Worm (Caenorhabditis elegans) whole organism, late embryonic: Measurements from ENCODE around the gene skih-2.

ENCODE experiments used
- C08G9.2 ChIP-seq: sonication (generic microtip); optimal IDR thresholded peaks from 2 replicates; lab custom pipeline; 2016; ENCODE audit warnings: mild to moderate bottlenecking, missing genetic modification characterization, moderate library complexity, missing compliant biosample characterization
- C38D4.7 ChIP-seq: fragments of 200-800 bp; sonication (Bioruptor generic); optimal IDR thresholded peaks from 2 replicates; lab custom pipeline; 2018; ENCODE audit warnings: mild to moderate bottlenecking, missing genetic modification characterization, moderate library complexity, missing compliant biosample characterization
- F13H6.1 ChIP-seq: sonication (generic microtip); optimal IDR thresholded peaks from 2 replicates; lab custom pipeline; 2016; ENCODE audit warnings: missing genetic modification characterization, missing compliant biosample characterization
- K02D7.2 ChIP-seq: sonication (generic microtip); optimal IDR thresholded peaks from 2 replicates; lab custom pipeline; 2017; ENCODE audit warnings: mild to moderate bottlenecking, missing genetic modification characterization, missing compliant biosample characterization
- K09A11.1 ChIP-seq: sonication (generic microtip); optimal IDR thresholded peaks from 2 replicates; lab custom pipeline; 2017; ENCODE audit warnings: antibody characterized with exemption, mild to moderate bottlenecking, missing genetic modification characterization, missing compliant biosample characterization; ENCODE audit not compliant: insufficient read depth
- T23F11.4 ChIP-seq: fragments of 200-800 bp; sonication (Bioruptor generic); optimal IDR thresholded peaks from 2 replicates; lab custom pipeline; 2018; ENCODE audit warnings: mild to moderate bottlenecking, missing genetic modification characterization, missing compliant biosample characterization
- Y22D7AL.16 ChIP-seq: sonication (generic microtip); optimal IDR thresholded peaks from 2 replicates; lab custom pipeline; 2016; ENCODE audit warnings: missing genetic modification characterization, missing compliant biosample characterization
- ahr-1 ChIP-seq: sonication (generic microtip); optimal IDR thresholded peaks from 2 replicates; lab custom pipeline; 2016; ENCODE audit warnings: missing genetic modification characterization, missing compliant biosample characterization
- ama-1 ChIP-seq: fragments of 150-350 bp; optimal IDR thresholded peaks from 2 replicates; lab custom pipeline; 2014
- ceh-14 ChIP-seq: sonication (generic microtip); optimal IDR thresholded peaks from 2 replicates; lab custom pipeline; 2016; ENCODE audit warnings: missing genotype, missing genetic modification characterization, missing compliant biosample characterization
- ceh-18 ChIP-seq: sonication (generic microtip); optimal IDR thresholded peaks from 2 replicates; lab custom pipeline; 2016; ENCODE audit warnings: missing genetic modification characterization, missing compliant biosample characterization
- ceh-19 ChIP-seq: fragments of 200-800 bp; sonication (Bioruptor generic); optimal IDR thresholded peaks from 2 replicates; lab custom pipeline; 2018; ENCODE audit warnings: mild to moderate bottlenecking, missing genetic modification characterization, missing compliant biosample characterization
- ceh-2 ChIP-seq: sonication (generic microtip); optimal IDR thresholded peaks from 2 replicates; lab custom pipeline; 2016; ENCODE audit warnings: missing genotype, missing genetic modification characterization, missing compliant biosample characterization
- ceh-24 ChIP-seq: sonication (generic microtip); optimal IDR thresholded peaks from 2 replicates; lab custom pipeline; 2016; ENCODE audit warnings: mild to moderate bottlenecking, missing genetic modification characterization, missing compliant biosample characterization
- ceh-30 ChIP-seq: fragments of 150-350 bp; optimal IDR thresholded peaks from 2 replicates; lab custom pipeline; 2014; ENCODE audit warnings: missing biosample characterization, missing genetic modification characterization
- ceh-34 ChIP-seq: sonication (generic microtip); optimal IDR thresholded peaks from 2 replicates; lab custom pipeline; 2016; ENCODE audit warnings: mild to moderate bottlenecking, missing genetic modification characterization, missing compliant biosample characterization
- ceh-6 ChIP-seq: fragments of 200-800 bp; sonication (Bioruptor generic); optimal IDR thresholded peaks from 2 replicates; lab custom pipeline; 2018; ENCODE audit warnings: mild to moderate bottlenecking, missing genetic modification characterization, missing compliant biosample characterization
- ceh-9 ChIP-seq: sonication (generic microtip); optimal IDR thresholded peaks from 2 replicates; lab custom pipeline; 2016; ENCODE audit warnings: mild to moderate bottlenecking, missing genetic modification characterization, inconsistent platforms, missing compliant biosample characterization
- che-1 ChIP-seq: sonication (generic microtip); optimal IDR thresholded peaks from 2 replicates; lab custom pipeline; 2016; ENCODE audit warnings: mild to moderate bottlenecking, missing genetic modification characterization, missing compliant biosample characterization
- dmd-4 ChIP-seq: sonication (generic microtip); optimal IDR thresholded peaks from 2 replicates; lab custom pipeline; 2016; ENCODE audit warnings: borderline replicate concordance, missing genetic modification characterization, missing compliant biosample characterization
- dve-1 ChIP-seq: sonication (generic microtip); optimal IDR thresholded peaks from 2 replicates; lab custom pipeline; 2017; ENCODE audit warnings: antibody characterized with exemption, mild to moderate bottlenecking, missing genetic modification characterization, missing compliant biosample characterization
- elt-2 ChIP-seq: sonication (generic microtip); optimal IDR thresholded peaks from 2 replicates; lab custom pipeline; 2016; ENCODE audit warnings: missing genetic modification reagents, missing genetic modification characterization, missing compliant biosample characterization
- elt-4 ChIP-seq: sonication (generic microtip); optimal IDR thresholded peaks from 2 replicates; lab custom pipeline; 2016; ENCODE audit warnings: missing genetic modification characterization, missing compliant biosample characterization
- ets-4 ChIP-seq: sonication (generic microtip); optimal IDR thresholded peaks from 2 replicates; lab custom pipeline; 2016; ENCODE audit warnings: missing genetic modification characterization, missing compliant biosample characterization
- fax-1 ChIP-seq: sonication (generic microtip); optimal IDR thresholded peaks from 2 replicates; lab custom pipeline; 2016; ENCODE audit warnings: missing genotype, missing genetic modification characterization, missing compliant biosample characterization
- fkh-10 ChIP-seq: fragments of 150-350 bp; optimal IDR thresholded peaks from 2 replicates; lab custom pipeline; 2014; ENCODE audit warnings: missing biosample characterization, missing genetic modification reagents, missing genetic modification characterization
- fkh-6 ChIP-seq: sonication (generic microtip); optimal IDR thresholded peaks from 2 replicates; lab custom pipeline; 2016; ENCODE audit warnings: missing genetic modification characterization, missing compliant biosample characterization
- hlh-13 ChIP-seq: fragments of 200-800 bp; sonication (Bioruptor generic); optimal IDR thresholded peaks from 2 replicates; lab custom pipeline; 2018; ENCODE audit warnings: mild to moderate bottlenecking, missing genetic modification characterization, missing compliant biosample characterization
- hlh-15 ChIP-seq: sonication (generic microtip); optimal IDR thresholded peaks from 2 replicates; lab custom pipeline; 2016; ENCODE audit warnings: missing genetic modification characterization, missing compliant biosample characterization
- hlh-30 ChIP-seq: sonication (generic microtip); optimal IDR thresholded peaks from 2 replicates; lab custom pipeline; 2017; ENCODE audit warnings: antibody characterized with exemption, missing genetic modification characterization, missing compliant biosample characterization; ENCODE audit not compliant: insufficient read depth
- lin-11 ChIP-seq: fragments of 200-800 bp; sonication (Bioruptor generic); optimal IDR thresholded peaks from 2 replicates; lab custom pipeline; 2018; ENCODE audit warnings: mild to moderate bottlenecking, missing genetic modification characterization, missing compliant biosample characterization
- madf-2 ChIP-seq: sonication (generic microtip); optimal IDR thresholded peaks from 2 replicates; lab custom pipeline; 2017; ENCODE audit warnings: missing genetic modification characterization, missing compliant biosample characterization
- nfya-1 ChIP-seq: sonication (generic microtip); optimal IDR thresholded peaks from 2 replicates; lab custom pipeline; 2017; ENCODE audit warnings: missing genetic modification characterization, mild to moderate bottlenecking, missing compliant biosample characterization, antibody characterized with exemption, moderate library complexity
- nhr-11 ChIP-seq: fragments of 150-350 bp; optimal IDR thresholded peaks from 2 replicates; lab custom pipeline; 2014; ENCODE audit warnings: missing biosample characterization, missing genetic modification characterization
- nhr-232 ChIP-seq: sonication (generic microtip); optimal IDR thresholded peaks from 2 replicates; lab custom pipeline; 2016; ENCODE audit warnings: missing genetic modification characterization, missing compliant biosample characterization
- npax-4 ChIP-seq: sonication (generic microtip); optimal IDR thresholded peaks from 2 replicates; lab custom pipeline; 2016; ENCODE audit warnings: missing genetic modification characterization, missing compliant biosample characterization
- odd-2 ChIP-seq: sonication (generic microtip); optimal IDR thresholded peaks from 2 replicates; lab custom pipeline; 2017; ENCODE audit warnings: antibody characterized with exemption, mild to moderate bottlenecking, missing genetic modification characterization, missing compliant biosample characterization
- pag-3 ChIP-seq: sonication (generic microtip); optimal IDR thresholded peaks from 2 replicates; lab custom pipeline; 2016; ENCODE audit warnings: missing compliant biosample characterization, missing genetic modification characterization, borderline replicate concordance
- pax-1 ChIP-seq: fragments of 150-350 bp; optimal IDR thresholded peaks from 2 replicates; lab custom pipeline; 2014; ENCODE audit warnings: missing biosample characterization, missing genetic modification characterization
- pha-2 ChIP-seq: sonication (generic microtip); optimal IDR thresholded peaks from 2 replicates; lab custom pipeline; 2017; ENCODE audit warnings: mild to moderate bottlenecking, missing genetic modification characterization, missing compliant biosample characterization
- pqm-1 ChIP-seq: sonication (generic microtip); optimal IDR thresholded peaks from 2 replicates; lab custom pipeline; 2016; ENCODE audit warnings: missing genetic modification characterization, missing compliant biosample characterization
- pros-1 ChIP-seq: fragments of 150-350 bp; optimal IDR thresholded peaks from 2 replicates; lab custom pipeline; 2014; ENCODE audit warnings: missing biosample characterization, missing genetic modification reagents, missing genetic modification characterization
- sdc-2 ChIP-seq: sonication (generic microtip); optimal IDR thresholded peaks from 2 replicates; lab custom pipeline; 2016; ENCODE audit warnings: missing genotype, missing genetic modification characterization, missing compliant biosample characterization
- sox-2 ChIP-seq: fragments of 200-800 bp; sonication (Bioruptor generic); IDR thresholded peaks from 2 replicates; pipeline ENCODE4 v1.3.6; 2022; ENCODE audit warnings: missing genetic modification reagents, missing genetic modification characterization, missing compliant biosample characterization
- sox-4 ChIP-seq: sonication (generic microtip); optimal IDR thresholded peaks from 2 replicates; lab custom pipeline; 2017; ENCODE audit warnings: mild to moderate bottlenecking, missing genetic modification characterization, inconsistent platforms, missing compliant biosample characterization
- tbx-7 ChIP-seq: sonication (generic microtip); optimal IDR thresholded peaks from 2 replicates; lab custom pipeline; 2016; ENCODE audit warnings: missing genotype, missing genetic modification characterization, missing compliant biosample characterization
- ttx-3 ChIP-seq: sonication (generic microtip); optimal IDR thresholded peaks from 2 replicates; lab custom pipeline; 2016; ENCODE audit warnings: missing genetic modification reagents, missing genetic modification characterization, missing compliant biosample characterization
- zip-5 ChIP-seq: sonication (generic microtip); optimal IDR thresholded peaks from 2 replicates; lab custom pipeline; 2016; ENCODE audit warnings: missing genetic modification characterization, missing compliant biosample characterization
- ztf-16 ChIP-seq: sonication (generic microtip); optimal IDR thresholded peaks from 2 replicates; lab custom pipeline; 2017; ENCODE audit warnings: missing genetic modification characterization, missing compliant biosample characterization

Gene skih-2

ce11 chrIV:11119972-11120562 lies 22.1 kb downstream of the skih-2 start:
- no peak for TF ChIP-seq ztf-16 (tag; lab: Kevin White, UChicago)
- peak; percentile 15 for TF ChIP-seq elt-2 (tag; lab: Kevin White, UChicago)
- TF ChIP-seq, all 69 proteins: peak for 1

ce11 chrIV:11118837-11119491 lies 23.2 kb downstream of the skih-2 start, which contains the start of the genes imp-2 and enpl-1:
Gene imp-2, minus strand, starts transcription at chrIV:11118887.
Gene enpl-1, plus strand, starts transcription at chrIV:11119298.
- TF ChIP-seq sox-2 (GFP tag; lab: Robert Waterston, UW) (no peak), C38D4.7 (GFP tag; lab: Kevin White, UChicago) (no peak), sdc-2 (tag; lab: Kevin White, UChicago) (peak; percentile 51), hlh-30 (tag; lab: Kevin White, UChicago) (peak; percentile 81), madf-2 (tag; lab: Kevin White, UChicago) (peak; percentile 28), nfya-1 (peak; percentile 100), ama-1 (lab: Kevin White, UChicago) (no peak), K02D7.2 (tag; lab: Kevin White, UChicago) (no peak), che-1 (tag; lab: Kevin White, UChicago) (no peak), ceh-6 (GFP tag; lab: Kevin White, UChicago) (no peak), pha-2 (tag; lab: Kevin White, UChicago) (no peak), hlh-15 (no peak), sox-4 (tag; lab: Kevin White, UChicago) (peak; percentile 25), nhr-232 (no peak), pag-3 (tag; lab: Kevin White, UChicago) (no peak), hlh-13 (GFP tag; lab: Kevin White, UChicago) (no peak), ceh-18 (tag; lab: Kevin White, UChicago) (peak; percentile 61), dve-1 (tag; lab: Kevin White, UChicago) (peak; percentile 51), tbx-7 (tag; lab: Kevin White, UChicago) (peak; percentile 58), lin-11 (no peak), dmd-4 (tag; lab: Kevin White, UChicago) (no peak), K09A11.1 (tag; lab: Kevin White, UChicago) (peak; percentile 60), ztf-16 (tag; lab: Kevin White, UChicago) (peak; percentile 50), ceh-19 (GFP tag; lab: Kevin White, UChicago) (peak; percentile 53), pqm-1 (tag; lab: Kevin White, UChicago) (peak; percentile 61), F13H6.1 (tag; lab: Kevin White, UChicago) (peak; percentile 39), ceh-24 (tag; lab: Kevin White, UChicago) (no peak), C08G9.2 (tag; lab: Kevin White, UChicago) (peak; percentile 49), elt-4 (no peak), fax-1 (tag; lab: Kevin White, UChicago) (no peak), pax-1 (tag; lab: Kevin White, UChicago) (peak; percentile 51), ceh-14 (peak; percentile 46), ets-4 (tag; lab: Kevin White, UChicago) (peak; percentile 11), odd-2 (tag; lab: Kevin White, UChicago) (no peak), zip-5 (tag; lab: Kevin White, UChicago) (no peak), ceh-30 (tag; lab: Kevin White, UChicago) (no peak), ceh-2 (tag; lab: Kevin White, UChicago) (peak; percentile 50), T23F11.4 (no peak), fkh-10 (GFP tag; lab: Kevin White, UChicago) (no peak), ahr-1 (tag; lab: Kevin White, UChicago) (no peak), ceh-9 (tag; lab: Kevin White, UChicago) (no peak), ttx-3 (tag; lab: Kevin White, UChicago) (peak; percentile 20), ceh-34 (peak; percentile 80), nhr-11 (tag; lab: Kevin White, UChicago) (no peak), pros-1 (tag; lab: Kevin White, UChicago) (peak; percentile 74), Y22D7AL.16 (no peak), npax-4 (tag; lab: Kevin White, UChicago) (no peak), fkh-6 (tag; lab: Kevin White, UChicago) (no peak)
